Worm (Caenorhabditis elegans) whole organism, mixed stage, embryonic: Measurements from ENCODE around the gene T01G6.1.

Experiments used
- ceh-83 ChIP-seq: fragments of 200-800 bp; sonication (Bioruptor generic); optimal IDR thresholded peaks from 2 replicates; lab custom pipeline; 2018; ENCODE audit warnings: mild to moderate bottlenecking, missing genetic modification characterization, missing compliant biosample characterization
- lsy-2 ChIP-seq: fragments of 150-350 bp; optimal IDR thresholded peaks from 2 replicates; lab custom pipeline; 2014; ENCODE audit warnings: missing biosample characterization, missing genetic modification characterization
- nhr-28 ChIP-seq: fragments of 150-350 bp; optimal IDR thresholded peaks from 2 replicates; lab custom pipeline; 2014; ENCODE audit warnings: missing biosample characterization, missing genetic modification characterization
- unc-39 ChIP-seq: fragments of 150-350 bp; optimal IDR thresholded peaks from 2 replicates; lab custom pipeline; 2014; ENCODE audit warnings: missing biosample characterization, missing genetic modification characterization
- unc-62 ChIP-seq: fragments of 150-350 bp; optimal IDR thresholded peaks from 2 replicates; lab custom pipeline; 2014; ENCODE audit warnings: missing biosample characterization, missing genetic modification reagents, missing genetic modification characterization

- TF ChIP-seq unc-62 (GFP tag; lab: Kevin White, UChicago) (no peak), ceh-83 (GFP tag; lab: Kevin White, UChicago) (no peak), unc-39 (tag; lab: Kevin White, UChicago) (no peak), lsy-2 (tag; lab: Kevin White, UChicago) (no peak), nhr-28 (no peak)
These were observed 24.9 kb upstream of the T01G6.1 start, which contains the start of gene srt-31 for ce11 chrV:472589-472988.
